Worm (Caenorhabditis elegans) whole organism, midembryonic: ENCODE measurements around the gene set-5.

Experiments
- T22C8.4 ChIP-seq: fragments of 200-800 bp; sonication (Bioruptor generic); IDR thresholded peaks from 2 replicates; pipeline ENCODE4 v1.3.6; 2022; ENCODE audit warnings: missing genetic modification characterization, missing compliant biosample characterization
- cog-1 ChIP-seq: sonication (generic microtip); optimal IDR thresholded peaks from 2 replicates; lab custom pipeline; 2016; ENCODE audit warnings: missing genetic modification characterization, missing compliant biosample characterization
- flt-1 ChIP-seq: fragments of 200-800 bp; sonication (Bioruptor generic); IDR thresholded peaks from 2 replicates; pipeline ENCODE4 v1.3.6; 2022; ENCODE audit warnings: missing genetic modification characterization, missing compliant biosample characterization
- klf-2 ChIP-seq: fragments of 200-800 bp; sonication (Bioruptor generic); conservative IDR thresholded peaks from 2 replicates; pipeline ENCODE4 v1.3.6; 2022; ENCODE audit warnings: missing genetic modification reagents, missing genetic modification characterization, missing compliant biosample characterization
- med-1 ChIP-seq: sonication (generic microtip); optimal IDR thresholded peaks from 2 replicates; lab custom pipeline; 2017; ENCODE audit warnings: missing genetic modification characterization, mild to moderate bottlenecking, missing compliant biosample characterization, antibody characterized with exemption, missing genetic modification reagents; ENCODE audit not compliant: insufficient read depth
- ref-1 ChIP-seq: fragments of 200-800 bp; sonication (Bioruptor generic); conservative IDR thresholded peaks from 2 replicates; pipeline ENCODE4 v1.3.6; 2022; ENCODE audit warnings: missing genetic modification reagents, missing genetic modification characterization, missing compliant biosample characterization
- tab-1 ChIP-seq: fragments of 200-800 bp; sonication (Bioruptor generic); IDR thresholded peaks from 2 replicates; pipeline ENCODE4 v1.3.6; 2022; ENCODE audit warnings: missing genetic modification characterization, missing compliant biosample characterization
- ztf-23 ChIP-seq: fragments of 200-800 bp; sonication (Bioruptor generic); IDR thresholded peaks from 2 replicates; pipeline ENCODE4 v1.3.6; 2022; ENCODE audit warnings: missing genetic modification reagents, missing genetic modification characterization, missing compliant biosample characterization
- ztf-29 ChIP-seq: fragments of 200-800 bp; sonication (Bioruptor generic); IDR thresholded peaks from 2 replicates; pipeline ENCODE4 v1.3.6; 2022; ENCODE audit warnings: missing genetic modification reagents, missing genetic modification characterization, missing compliant biosample characterization

set-5 gene

ce11 chrV:14680014-14680413 is 18.8 kb upstream of the set-5 start, which contains the start of gene C47E8.3:
TSS of gene C47E8.3 (plus strand) at chrV:14680314.
- no peak for TF ChIP-seq cog-1 (tag; lab: Kevin White, UChicago)
- TF ChIP-seq ztf-23: no peak
- no peak for TF ChIP-seq med-1 (GFP tag; lab: Kevin White, UChicago)

- no peak for TF ChIP-seq ref-1 (GFP tag; lab: Robert Waterston, UW)
- TF ChIP-seq klf-2 (GFP tag; lab: Robert Waterston, UW): no peak
- TF ChIP-seq cog-1 (tag; lab: Kevin White, UChicago): no peak
- no peak for TF ChIP-seq ztf-23
- no peak for TF ChIP-seq flt-1 (GFP tag; lab: Robert Waterston, UW)
- TF ChIP-seq T22C8.4 (GFP tag; lab: Robert Waterston, UW): no peak
- TF ChIP-seq ztf-29 (GFP tag; lab: Robert Waterston, UW): no peak
Observed at ce11 chrV:14682870-14683269, 15.9 kb upstream of the set-5 start.

- TF ChIP-seq ztf-23 (no peak), T22C8.4 (GFP tag; lab: Robert Waterston, UW) (no peak), med-1 (GFP tag; lab: Kevin White, UChicago) (no peak), klf-2 (GFP tag; lab: Robert Waterston, UW) (no peak), cog-1 (tag; lab: Kevin White, UChicago) (no peak), flt-1 (GFP tag; lab: Robert Waterston, UW) (no peak), tab-1 (no peak), ztf-29 (GFP tag; lab: Robert Waterston, UW) (no peak), ref-1 (GFP tag; lab: Robert Waterston, UW) (no peak)
Observed at ce11 chrV:14683291-14683690, 15.5 kb upstream of the set-5 start.

ce11 chrV:14683926-14684325 is 14.8 kb upstream of the set-5 start:
- no peak for TF ChIP-seq ztf-29 (GFP tag; lab: Robert Waterston, UW)
- TF ChIP-seq ztf-23: no peak
- no peak for TF ChIP-seq flt-1 (GFP tag; lab: Robert Waterston, UW)
- no peak for TF ChIP-seq T22C8.4 (GFP tag; lab: Robert Waterston, UW)

- TF ChIP-seq cog-1 (tag; lab: Kevin White, UChicago) (no peak), klf-2 (GFP tag; lab: Robert Waterston, UW) (no peak), flt-1 (GFP tag; lab: Robert Waterston, UW) (no peak), med-1 (GFP tag; lab: Kevin White, UChicago) (no peak), tab-1 (no peak), ztf-29 (GFP tag; lab: Robert Waterston, UW) (no peak), ztf-23 (no peak), ref-1 (GFP tag; lab: Robert Waterston, UW) (no peak), T22C8.4 (GFP tag; lab: Robert Waterston, UW) (no peak)
Observed at ce11 chrV:14684359-14685312, 14.1 kb upstream of the set-5 start, which contains the start of gene hsp-90. TSS of gene hsp-90 (plus strand) at chrV:14684918.

ce11 chrV:14685435-14686058 is 13.2 kb upstream of the set-5 start, which contains the start of gene C47E8.4:
TSS of gene C47E8.4 (minus strand) at chrV:14685485.
- 0 out of 2 replicates have a peak, but pooled peaks have one; percentile 50 for TF ChIP-seq T22C8.4 (GFP tag; lab: Robert Waterston, UW)
- no peak for TF ChIP-seq klf-2 (GFP tag; lab: Robert Waterston, UW)
- TF ChIP-seq tab-1: no peak
- no peak for TF ChIP-seq ref-1 (GFP tag; lab: Robert Waterston, UW)
- TF ChIP-seq ztf-29 (GFP tag; lab: Robert Waterston, UW): no peak
- TF ChIP-seq ztf-23: peak; percentile 88
- TF ChIP-seq cog-1 (tag; lab: Kevin White, UChicago): peak; percentile 90
- peak; percentile 69 for TF ChIP-seq flt-1 (GFP tag; lab: Robert Waterston, UW)
- no peak for TF ChIP-seq med-1 (GFP tag; lab: Kevin White, UChicago)

ce11 chrV:14686231-14687105 is 12.3 kb upstream of the set-5 start:
- no peak for TF ChIP-seq ztf-29 (GFP tag; lab: Robert Waterston, UW)

ce11 chrV:14687106-14687964 is 11.4 kb upstream of the set-5 start:
- no peak for TF ChIP-seq cog-1 (tag; lab: Kevin White, UChicago)
- TF ChIP-seq ztf-29 (GFP tag; lab: Robert Waterston, UW): no peak
- no peak for TF ChIP-seq ztf-23
- TF ChIP-seq ref-1 (GFP tag; lab: Robert Waterston, UW): no peak
- no peak for TF ChIP-seq med-1 (GFP tag; lab: Kevin White, UChicago)
- no peak for TF ChIP-seq T22C8.4 (GFP tag; lab: Robert Waterston, UW)
- no peak for TF ChIP-seq klf-2 (GFP tag; lab: Robert Waterston, UW)
- TF ChIP-seq flt-1 (GFP tag; lab: Robert Waterston, UW): no peak
- TF ChIP-seq tab-1: no peak
